Fruit fly (Drosophila melanogaster): Measurements from ENCODE around the gene SelG.

DNA sequence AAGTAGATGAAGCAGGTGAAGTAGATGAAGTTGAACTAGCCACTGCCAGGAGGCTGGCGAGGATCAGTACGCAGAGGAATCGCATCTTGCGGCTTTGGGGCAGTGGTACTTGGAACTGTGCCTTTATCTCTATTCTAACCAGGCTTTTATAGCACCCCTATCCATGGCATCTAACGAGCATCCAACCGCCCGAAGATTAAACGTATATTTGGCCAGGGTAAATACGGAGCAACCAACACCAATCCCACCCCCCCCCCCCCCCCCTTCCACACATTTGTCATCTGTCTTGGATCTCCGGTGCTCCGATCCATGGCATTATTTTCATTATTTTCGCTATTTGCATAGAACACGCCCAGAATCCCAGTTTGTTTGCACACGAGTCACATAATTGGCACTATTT, 49.2 kb upstream of the SelG start, which contains the start of gene CG15741:
- TF ChIP-seq usp (GFP tag; optimal IDR thresholded peaks at IDR 0.05) (no peak), EcR (GFP tag; optimal IDR thresholded peaks at IDR 0.05) (no peak), psq (optimal IDR thresholded peaks at IDR 0.05) (no peak), CG8478 (optimal IDR thresholded peaks at IDR 0.05) (no peak), pan (optimal IDR thresholded peaks at IDR 0.05) (no peak), Dll (optimal IDR thresholded peaks at IDR 0.05) (no peak)

Data from whole organism.